Worm (Caenorhabditis elegans): ENCODE measurements around the gene ugt-49.

The ugt-49 gene

DNA sequence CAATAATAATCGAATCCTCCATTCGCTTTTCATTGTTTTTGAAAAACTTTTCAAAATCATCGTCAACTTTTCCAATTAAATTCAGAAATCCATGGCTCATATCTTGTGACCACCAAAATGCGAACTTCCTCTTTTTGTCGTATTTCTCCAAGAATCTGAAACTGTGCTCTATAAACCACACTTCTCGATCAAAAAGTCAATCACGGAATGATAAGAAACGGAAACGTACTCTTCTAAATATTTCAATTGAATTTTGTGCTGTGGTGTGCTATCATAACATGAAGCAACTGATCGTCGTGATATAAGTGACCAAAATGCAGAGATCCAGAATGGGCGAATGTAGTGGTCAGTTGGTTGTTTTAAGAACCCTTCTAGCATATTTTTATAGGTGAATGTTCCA lies 32.6 kb downstream of the ugt-49 start:
- TF ChIP-seq grh-1 (GFP tag; IDR thresholded peaks at IDR 0.05), result no peak
- no peak for TF ChIP-seq hpl-2 (GFP tag; optimal IDR thresholded peaks at IDR 0.05)
- TF ChIP-seq tbx-2 (tag; optimal IDR thresholded peaks at IDR 0.05), result no peak
- TF ChIP-seq C16A3.4 (tag; optimal IDR thresholded peaks at IDR 0.05), result no peak
- no peak for TF ChIP-seq nhr-28 (tag; optimal IDR thresholded peaks at IDR 0.05)
- TF ChIP-seq lsy-2 (tag; optimal IDR thresholded peaks at IDR 0.05), result no peak
- no peak for TF ChIP-seq sup-37 (GFP tag; optimal IDR thresholded peaks at IDR 0.05)
- no peak for TF ChIP-seq snu-23 (GFP tag; optimal IDR thresholded peaks at IDR 0.05)
- TF ChIP-seq unc-98 (GFP tag; IDR thresholded peaks at IDR 0.05), result no peak
- TF ChIP-seq egl-13 (tag; optimal IDR thresholded peaks at IDR 0.05), result no peak
- TF ChIP-seq F16B12.6 (tag; optimal IDR thresholded peaks at IDR 0.05), result no peak
- no peak for TF ChIP-seq lin-35 (GFP tag; optimal IDR thresholded peaks at IDR 0.05)
- TF ChIP-seq nhr-71 (tag; optimal IDR thresholded peaks at IDR 0.05), result no peak
- TF ChIP-seq elt-2 (tag; optimal IDR thresholded peaks at IDR 0.05), result no peak

DNA sequence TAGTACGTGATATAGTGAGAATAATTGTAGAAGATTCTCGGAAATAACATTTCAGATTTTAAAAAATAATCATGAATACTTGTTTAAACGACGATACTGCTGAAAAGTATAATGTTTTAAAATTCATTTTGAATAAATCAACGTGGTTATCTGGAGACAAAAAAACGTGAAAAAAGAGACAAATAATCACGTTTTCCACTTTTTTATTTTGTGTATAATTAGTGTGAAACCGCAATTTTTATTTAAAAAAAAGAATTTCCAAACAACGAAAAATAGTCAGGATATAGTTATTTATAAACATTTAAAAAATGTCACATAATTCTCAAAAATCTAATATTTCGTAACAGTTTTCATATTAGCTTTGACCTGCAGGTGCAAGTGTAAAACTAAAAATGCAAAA lies 34.2 kb downstream of the ugt-49 start, which contains the start of gene F15H10.7:
TSS of gene F15H10.7 (minus strand) at position 101 of the 400 bp plus-strand sequence.
- TF ChIP-seq ceh-82 (tag; optimal IDR thresholded peaks at IDR 0.05), result no peak
- TF ChIP-seq ceh-88 (GFP tag; IDR thresholded peaks at IDR 0.05), result no peak
- no peak for TF ChIP-seq nhr-85 (tag)
- no peak for TF ChIP-seq unc-98 (GFP tag; IDR thresholded peaks at IDR 0.05)
- TF ChIP-seq ama-1 (optimal IDR thresholded peaks at IDR 0.05), result no peak
- no peak for TF ChIP-seq ceh-8 (GFP tag; optimal IDR thresholded peaks at IDR 0.05)
- TF ChIP-seq snpc-4 (tag; optimal IDR thresholded peaks at IDR 0.05), result no peak
- TF ChIP-seq ztf-4 (tag; optimal IDR thresholded peaks at IDR 0.05), result no peak
- TF ChIP-seq ceh-90 (tag; optimal IDR thresholded peaks at IDR 0.05), result no peak
- no peak for TF ChIP-seq nhr-71 (tag; optimal IDR thresholded peaks at IDR 0.05)
- TF ChIP-seq ceh-63 (GFP tag; optimal IDR thresholded peaks at IDR 0.05), result no peak
- TF ChIP-seq dsc-1 (tag; optimal IDR thresholded peaks at IDR 0.05), result no peak
- TF ChIP-seq C34B4.2 (tag; optimal IDR thresholded peaks at IDR 0.05), result no peak
- no peak for TF ChIP-seq xbp-1 (tag; optimal IDR thresholded peaks at IDR 0.05)
- no peak for TF ChIP-seq zip-4 (GFP tag; optimal IDR thresholded peaks at IDR 0.05)
- TF ChIP-seq pag-3 (tag; optimal IDR thresholded peaks at IDR 0.05; ENCODE audit: borderline replicate concordance, insufficient read depth), result no peak
- no peak for TF ChIP-seq lin-35 (GFP tag; optimal IDR thresholded peaks at IDR 0.05)
- TF ChIP-seq nhr-12 (tag; optimal IDR thresholded peaks at IDR 0.05), result no peak
- TF ChIP-seq irx-1 (tag; optimal IDR thresholded peaks at IDR 0.05), result no peak
- TF ChIP-seq hlh-17 (GFP tag; optimal IDR thresholded peaks at IDR 0.05; ENCODE audit: borderline replicate concordance), result no peak

DNA sequence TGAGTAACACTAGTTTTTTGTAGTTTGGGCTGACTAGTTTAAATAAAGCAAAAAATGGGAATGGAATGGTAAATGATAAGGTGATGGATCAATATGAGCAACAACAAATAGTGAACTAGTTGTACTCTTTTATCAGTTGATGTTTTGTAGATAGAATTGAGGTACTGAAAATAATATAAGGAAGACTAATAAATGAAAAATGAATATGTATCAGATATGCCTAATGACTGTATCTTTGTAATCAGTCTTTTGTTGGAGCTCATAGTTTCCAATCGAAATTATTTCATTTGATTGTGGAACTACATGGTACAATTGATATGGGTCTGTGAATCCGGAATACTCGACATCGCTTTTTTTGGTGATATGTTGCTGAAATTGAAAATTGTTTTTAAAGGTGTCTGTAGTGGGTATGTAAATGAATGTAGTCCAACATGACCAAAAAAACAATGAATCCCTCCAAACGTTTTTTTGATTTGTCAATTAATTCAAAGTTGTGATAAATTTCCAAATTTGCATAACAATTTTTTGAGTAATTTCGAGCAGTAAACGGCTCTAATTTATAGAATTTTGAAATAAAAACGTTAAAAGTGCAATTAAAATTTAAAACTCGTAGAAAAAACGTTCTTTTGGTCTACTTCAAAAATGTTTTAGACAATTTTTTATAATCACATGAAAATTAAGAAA lies 38.1 kb downstream of the ugt-49 start, which contains the start of gene F15H10.12:
TSS of gene F15H10.12 (minus strand) at position 51 of the 684 bp plus-strand sequence.
- TF ChIP-seq egl-27 (tag; optimal IDR thresholded peaks at IDR 0.05), result no peak
- no peak for TF ChIP-seq tbx-2 (tag; optimal IDR thresholded peaks at IDR 0.05)
- no peak for TF ChIP-seq ztf-4 (tag; optimal IDR thresholded peaks at IDR 0.05)
- TF ChIP-seq aha-1 (tag; optimal IDR thresholded peaks at IDR 0.05), result no peak
- TF ChIP-seq swsn-7 (tag; optimal IDR thresholded peaks at IDR 0.05), result no peak
- no peak for TF ChIP-seq xbp-1 (tag; optimal IDR thresholded peaks at IDR 0.05)
- no peak for TF ChIP-seq vab-15 (tag; optimal IDR thresholded peaks at IDR 0.05)
- no peak for TF ChIP-seq fkh-4 (tag; optimal IDR thresholded peaks at IDR 0.05; ENCODE audit: borderline replicate concordance)
- TF ChIP-seq fos-1 (tag; optimal IDR thresholded peaks at IDR 0.05), result no peak
- no peak for TF ChIP-seq efl-1 (optimal IDR thresholded peaks at IDR 0.05)
- TF ChIP-seq efl-1 (GFP tag; optimal IDR thresholded peaks at IDR 0.05 in 1 of 2), result no peak
- no peak for TF ChIP-seq ztf-11 (tag; optimal IDR thresholded peaks at IDR 0.05)

All from whole organism, L1 larva.